Worm (Caenorhabditis elegans) whole organism, L1 larva: ENCODE measurements around the gene nlp-58.

Experiments used
- C34B4.2 ChIP-seq: sonication (generic microtip); optimal IDR thresholded peaks from 2 replicates; lab custom pipeline; 2017; ENCODE audit warnings: mild to moderate bottlenecking, missing genetic modification characterization, missing compliant biosample characterization
- F16B12.6 ChIP-seq: fragments of 150-350 bp; optimal IDR thresholded peaks from 2 replicates; lab custom pipeline; 2014; ENCODE audit warnings: missing biosample characterization, missing genetic modification characterization
- Y116A8C.19 ChIP-seq: sonication (generic microtip); optimal IDR thresholded peaks from 2 replicates; lab custom pipeline; 2016; ENCODE audit warnings: missing compliant biosample characterization, missing genetic modification characterization, borderline replicate concordance
- alr-1 ChIP-seq: fragments of 200-800 bp; sonication (Bioruptor generic); optimal IDR thresholded peaks from 2 replicates; lab custom pipeline; 2018; ENCODE audit warnings: borderline replicate concordance, mild to moderate bottlenecking, missing genetic modification characterization, missing compliant biosample characterization
- ama-1 ChIP-seq: fragments of 150-350 bp; optimal IDR thresholded peaks from 2 replicates; lab custom pipeline; 2014
- blmp-1 ChIP-seq: fragments of 150-350 bp; optimal IDR thresholded peaks from 2 replicates; lab custom pipeline; 2014; ENCODE audit warnings: missing biosample characterization, missing genetic modification characterization
- ceh-90 ChIP-seq: sonication (generic microtip); optimal IDR thresholded peaks from 2 replicates; lab custom pipeline; 2016; ENCODE audit warnings: missing genetic modification characterization, missing compliant biosample characterization
- dsc-1 ChIP-seq: sonication (generic microtip); optimal IDR thresholded peaks from 2 replicates; lab custom pipeline; 2016; ENCODE audit warnings: mild to moderate bottlenecking, missing genetic modification characterization, missing compliant biosample characterization
- efl-1 ChIP-seq, 4 experiments: fragments of 150-350 bp; optimal IDR thresholded peaks in 3 of 4; peaks in 1 of 4; 1 replicate in 1 of 4; 2 replicates in 3 of 4; lab custom pipeline; 2014; ENCODE audit warnings: missing biosample characterization in 2 of 4, missing genetic modification characterization in 2 of 4, missing genetic modification reagents in 2 of 4
- egl-27 ChIP-seq, 2 experiments: fragments of 150-350 bp in 1 of 2; sonication (generic microtip); optimal IDR thresholded peaks; 3 replicates each; lab custom pipeline; 2017 to 2018; ENCODE audit warnings: missing biosample characterization in 2 of 2, missing genetic modification characterization in 2 of 2, missing genetic modification reagents in 2 of 2
- elt-2 ChIP-seq: sonication (generic microtip); optimal IDR thresholded peaks from 2 replicates; lab custom pipeline; 2016; ENCODE audit warnings: missing genetic modification characterization, mild to moderate bottlenecking, inconsistent platforms, missing compliant biosample characterization, missing genetic modification reagents
- elt-3 ChIP-seq, 6 experiments: fragments of 150-350 bp in 1 of 6; sonication (generic microtip); optimal IDR thresholded peaks; 2 replicates each; lab custom pipeline; 2017 to 2018; ENCODE audit warnings: missing biosample characterization in 6 of 6, missing genetic modification characterization in 6 of 6, inconsistent platforms in 1 of 6
- ets-5 ChIP-seq: fragments of 200-800 bp; sonication (Bioruptor generic); IDR thresholded peaks from 2 replicates; pipeline ENCODE4 v1.3.6; 2022; ENCODE audit warnings: missing genetic modification characterization, missing compliant biosample characterization
- fkh-8 ChIP-seq: sonication (generic microtip); optimal IDR thresholded peaks from 2 replicates; lab custom pipeline; 2016; ENCODE audit warnings: mild to moderate bottlenecking, missing genetic modification characterization, missing compliant biosample characterization
- fos-1 ChIP-seq: fragments of 150-350 bp; optimal IDR thresholded peaks from 2 replicates; lab custom pipeline; 2014; ENCODE audit warnings: missing biosample characterization, missing genetic modification characterization
- hlh-17 ChIP-seq: fragments of 200-800 bp; sonication (Bioruptor generic); optimal IDR thresholded peaks from 2 replicates; lab custom pipeline; 2018; ENCODE audit warnings: missing genetic modification characterization, mild to moderate bottlenecking, missing compliant biosample characterization, moderate library complexity, borderline replicate concordance
- irx-1 ChIP-seq: sonication (generic microtip); optimal IDR thresholded peaks from 2 replicates; lab custom pipeline; 2016; ENCODE audit warnings: missing genetic modification characterization, missing compliant biosample characterization
- lin-14 ChIP-seq: fragments of 200-800 bp; sonication (Bioruptor generic); optimal IDR thresholded peaks from 2 replicates; lab custom pipeline; 2018; ENCODE audit warnings: mild to moderate bottlenecking, missing genetic modification characterization, moderate library complexity, missing compliant biosample characterization
- lin-35 ChIP-seq, 2 experiments: fragments of 150-350 bp; optimal IDR thresholded peaks; 2 replicates each; lab custom pipeline; 2014; ENCODE audit warnings: missing biosample characterization in 2 of 2, missing genetic modification characterization in 2 of 2, missing genetic modification reagents in 2 of 2
- lsy-2 ChIP-seq, 2 experiments: fragments of 150-350 bp; optimal IDR thresholded peaks; 2 replicates each; lab custom pipeline; 2014; ENCODE audit warnings: missing biosample characterization in 2 of 2, missing genetic modification characterization in 2 of 2
- mep-1 ChIP-seq: fragments of 150-350 bp; optimal IDR thresholded peaks from 2 replicates; lab custom pipeline; 2014; ENCODE audit warnings: missing biosample characterization, missing genetic modification characterization
- nhr-11 ChIP-seq: fragments of 150-350 bp; optimal IDR thresholded peaks from 2 replicates; lab custom pipeline; 2014; ENCODE audit warnings: missing biosample characterization, missing genetic modification characterization
- nhr-12 ChIP-seq: sonication (generic microtip); optimal IDR thresholded peaks from 2 replicates; lab custom pipeline; 2017; ENCODE audit warnings: missing biosample characterization, missing genetic modification characterization
- nhr-20 ChIP-seq: sonication (generic microtip); optimal IDR thresholded peaks from 2 replicates; lab custom pipeline; 2016; ENCODE audit warnings: mild to moderate bottlenecking, missing genetic modification characterization, missing compliant biosample characterization
- nhr-71 ChIP-seq: sonication (generic microtip); optimal IDR thresholded peaks from 2 replicates; lab custom pipeline; 2016; ENCODE audit warnings: mild to moderate bottlenecking, missing genetic modification characterization, moderate library complexity, missing compliant biosample characterization
- nhr-76 ChIP-seq: sonication (generic microtip); optimal IDR thresholded peaks from 2 replicates; lab custom pipeline; 2017; ENCODE audit warnings: missing biosample characterization, missing genetic modification characterization
- nhr-84 ChIP-seq: sonication (generic microtip); optimal IDR thresholded peaks from 2 replicates; lab custom pipeline; 2017; ENCODE audit warnings: missing biosample characterization, missing genetic modification characterization
- pag-3 ChIP-seq: sonication (generic microtip); optimal IDR thresholded peaks from 2 replicates; lab custom pipeline; 2017; ENCODE audit warnings: missing genetic modification characterization, mild to moderate bottlenecking, missing compliant biosample characterization, antibody characterized with exemption, borderline replicate concordance; ENCODE audit not compliant: insufficient read depth
- rnt-1 ChIP-seq: sonication (generic microtip); optimal IDR thresholded peaks from 2 replicates; lab custom pipeline; 2016; ENCODE audit warnings: mild to moderate bottlenecking, missing genetic modification characterization, moderate library complexity, missing compliant biosample characterization
- skn-1 ChIP-seq: fragments of 150-350 bp; optimal IDR thresholded peaks from 2 replicates; lab custom pipeline; 2014; ENCODE audit warnings: missing biosample characterization, missing genetic modification characterization
- snpc-4 ChIP-seq: fragments of 150-350 bp; optimal IDR thresholded peaks from 2 replicates; lab custom pipeline; 2014; ENCODE audit warnings: missing biosample characterization, missing genetic modification characterization
- snu-23 ChIP-seq: sonication (generic microtip); optimal IDR thresholded peaks from 2 replicates; lab custom pipeline; 2016; ENCODE audit warnings: missing genetic modification characterization, missing compliant biosample characterization
- sox-4 ChIP-seq: sonication (generic microtip); optimal IDR thresholded peaks from 2 replicates; lab custom pipeline; 2016; ENCODE audit warnings: missing genetic modification characterization, missing compliant biosample characterization
- unc-130 ChIP-seq: fragments of 150-350 bp; optimal IDR thresholded peaks from 2 replicates; lab custom pipeline; 2017; ENCODE audit warnings: missing biosample characterization, missing genetic modification characterization, inconsistent platforms
- unc-30 ChIP-seq: sonication (generic microtip); optimal IDR thresholded peaks from 2 replicates; lab custom pipeline; 2017; ENCODE audit warnings: missing biosample characterization, missing genetic modification characterization
- vab-15 ChIP-seq: sonication (generic microtip); optimal IDR thresholded peaks from 2 replicates; lab custom pipeline; 2017; ENCODE audit warnings: missing genotype, mild to moderate bottlenecking, missing genetic modification characterization, missing compliant biosample characterization
- xbp-1 ChIP-seq: sonication (generic microtip); optimal IDR thresholded peaks from 2 replicates; lab custom pipeline; 2016; ENCODE audit warnings: missing genetic modification characterization, missing compliant biosample characterization
- ztf-11 ChIP-seq, 2 experiments: sonication (generic microtip); optimal IDR thresholded peaks; 2 replicates each; lab custom pipeline; 2016 to 2017; ENCODE audit warnings: missing genetic modification characterization in 2 of 2, missing biosample characterization in 1 of 2, missing compliant biosample characterization in 1 of 2

The nlp-58 gene

DNA sequence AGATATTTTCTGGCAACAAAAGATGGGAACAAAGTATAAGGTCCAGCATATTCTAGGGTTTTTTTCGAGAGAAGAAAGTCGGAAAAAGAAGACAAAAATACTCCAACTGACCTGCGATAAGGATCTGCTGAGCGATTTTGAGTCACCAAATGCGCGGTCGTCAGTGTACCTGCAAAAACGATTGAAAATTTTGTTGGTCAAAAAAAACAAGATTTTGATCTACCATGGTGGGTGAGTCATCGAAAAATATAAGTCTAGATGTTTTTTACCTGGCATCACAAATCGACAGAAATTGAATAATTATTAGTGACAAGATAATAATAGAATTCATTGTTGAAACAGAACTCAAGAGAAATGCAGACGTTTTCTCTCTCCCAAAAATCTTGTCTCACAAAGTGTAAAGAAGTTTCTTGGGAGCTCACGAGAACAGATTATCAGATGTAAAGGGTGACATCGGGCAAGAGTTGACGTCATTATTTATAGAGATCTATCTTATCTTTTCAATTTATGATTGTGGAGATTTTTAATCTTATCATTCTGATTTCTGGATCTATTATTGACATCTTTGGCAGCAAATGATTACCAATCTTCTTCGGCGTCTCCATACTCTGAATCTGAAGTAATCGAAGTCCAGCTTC is 36.6 kb upstream of the nlp-58 start:
- TF ChIP-seq nhr-71 (tag; lab: Kevin White, UChicago): peak; percentile 46
- no peak for TF ChIP-seq F16B12.6 (tag; lab: Kevin White, UChicago)
- peak; percentile 41 for TF ChIP-seq dsc-1
- no peak for TF ChIP-seq ama-1 (lab: Kevin White, UChicago)
- TF ChIP-seq irx-1 (tag; lab: Kevin White, UChicago): no peak
- TF ChIP-seq blmp-1 (tag; lab: Kevin White, UChicago): no peak
- TF ChIP-seq fkh-8 (tag; lab: Kevin White, UChicago): no peak
- TF ChIP-seq lsy-2 (tag; optimal IDR thresholded peaks at IDR 0.05; lab: Kevin White, UChicago): peak in 1 of 2 experiments; percentile 11
- peak; percentile 52 for TF ChIP-seq lin-14 (GFP tag; lab: Kevin White, UChicago)
- no peak for TF ChIP-seq skn-1 (tag; lab: Kevin White, UChicago)
- peak; percentile 27 for TF ChIP-seq rnt-1 (tag; lab: Kevin White, UChicago)

DNA sequence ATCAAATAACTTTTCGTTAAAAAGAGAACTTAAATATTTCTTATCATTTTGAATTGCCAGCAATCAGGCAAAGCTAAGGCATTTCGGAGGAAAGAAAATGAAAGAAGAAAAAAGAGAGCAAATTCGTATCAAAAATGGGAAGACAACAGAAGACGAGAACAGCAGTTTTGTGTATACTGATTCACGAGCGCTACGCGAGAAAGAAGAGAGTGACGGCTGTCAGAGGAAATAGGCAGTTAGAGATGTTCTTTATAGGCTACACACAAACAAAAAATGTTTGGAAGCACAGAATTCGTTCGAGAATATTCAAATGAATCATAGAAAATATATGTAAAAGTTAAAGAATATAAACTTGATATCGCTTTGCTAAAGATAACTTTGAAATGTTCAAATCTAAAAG is 36.1 kb upstream of the nlp-58 start:
- TF ChIP-seq xbp-1 (tag; lab: Kevin White, UChicago): no peak
- TF ChIP-seq snu-23: peak; percentile 17
- peak; percentile 39 for TF ChIP-seq lin-14 (GFP tag; lab: Kevin White, UChicago)
- TF ChIP-seq mep-1: peak; percentile 33
- no peak for TF ChIP-seq Y116A8C.19 (tag; lab: Kevin White, UChicago)
- peak; percentile 57 for TF ChIP-seq nhr-11 (tag; lab: Kevin White, UChicago)
- TF ChIP-seq lsy-2 (tag; optimal IDR thresholded peaks at IDR 0.05; lab: Kevin White, UChicago): peak in 1 of 2 experiments; percentile 7
- TF ChIP-seq elt-2: peak; percentile 32
- no peak for TF ChIP-seq ets-5

- no peak for TF ChIP-seq efl-1 (optimal IDR thresholded peaks at IDR 0.05; lab: Kevin White, UChicago)
- TF ChIP-seq efl-1 (GFP tag; optimal IDR thresholded peaks at IDR 0.05 in 1 of 2; lab: Kevin White, UChicago): peak in 1 of 2 experiments; percentile 61
- no peak for TF ChIP-seq elt-3 (tag; optimal IDR thresholded peaks at IDR 0.05; lab: Kevin White, UChicago)
Measured at ce11 chrV:9983529-9983928, 34.8 kb upstream of the nlp-58 start.

ce11 chrV:9982568-9982967 is 33.8 kb upstream of the nlp-58 start, which contains the start of gene C27H6.9:
TSS of gene C27H6.9 (plus strand) at chrV:9982868.
- TF ChIP-seq nhr-20 (no peak), sox-4 (tag; lab: Kevin White, UChicago) (no peak), hlh-17 (GFP tag; lab: Kevin White, UChicago) (no peak), alr-1 (no peak), unc-30 (no peak), pag-3 (no peak), nhr-76 (tag; lab: Kevin White, UChicago) (no peak), vab-15 (tag; lab: Kevin White, UChicago) (no peak), unc-130 (tag; lab: Kevin White, UChicago) (no peak), lin-35 (GFP tag; optimal IDR thresholded peaks at IDR 0.05; lab: Kevin White, UChicago) (no peak), nhr-12 (no peak), ceh-90 (no peak), C34B4.2 (tag; lab: Kevin White, UChicago) (no peak), ztf-11 (tag; optimal IDR thresholded peaks at IDR 0.05; lab: Kevin White, UChicago) (no peak), snpc-4 (no peak), rnt-1 (tag; lab: Kevin White, UChicago) (no peak), fos-1 (tag; lab: Kevin White, UChicago) (no peak), nhr-71 (tag; lab: Kevin White, UChicago) (no peak), egl-27 (tag; optimal IDR thresholded peaks at IDR 0.05; lab: Kevin White, UChicago) (no peak), nhr-84 (tag; lab: Kevin White, UChicago) (no peak)
